Worm (Caenorhabditis elegans): ENCODE measurements around the gene fbxa-185.

DNA sequence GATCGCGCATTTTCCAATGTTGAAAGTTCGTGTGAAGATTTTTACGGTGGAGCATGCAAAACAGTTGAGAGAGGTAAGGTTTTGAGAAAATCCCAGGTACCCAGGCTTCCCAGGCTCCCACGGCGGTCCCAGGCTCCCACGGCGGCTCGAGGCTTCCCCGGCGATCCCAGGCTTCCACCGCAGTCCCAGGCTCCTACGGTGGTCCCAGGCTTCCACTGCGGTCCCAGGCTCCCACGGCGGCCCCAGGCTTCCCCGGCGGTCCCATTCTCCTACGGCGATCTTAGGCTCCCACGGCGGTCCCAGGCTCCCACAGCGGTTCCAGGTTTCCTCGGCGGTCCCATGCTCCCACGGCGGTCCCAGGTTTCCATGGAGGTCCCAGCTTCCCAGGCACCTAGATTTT is 7.6 kb upstream of the fbxa-185 start:
- TF ChIP-seq him-1 (tag; optimal IDR thresholded peaks at IDR 0.05): no peak
- no peak for TF ChIP-seq dao-5 (tag; optimal IDR thresholded peaks at IDR 0.05)

Data from whole organism, L4/young adult.